Worm (Caenorhabditis elegans): ENCODE results near the gene cnk-1.

ce11 chrIII:10305295-10305694 is 34.2 kb downstream of the cnk-1 start:
- no peak for TF ChIP-seq klf-2 (GFP tag; conservative IDR thresholded peaks at IDR 0.05)
- no peak for TF ChIP-seq ref-1 (GFP tag; conservative IDR thresholded peaks at IDR 0.05)
- no peak for TF ChIP-seq med-1 (GFP tag; optimal IDR thresholded peaks at IDR 0.05; ENCODE audit: insufficient read depth)

Measured in whole organism, midembryonic.